Worm (Caenorhabditis elegans) whole organism, late embryonic: ENCODE measurements around the gene F42A6.6.
"Not testable (repeated sequence)": the region's sequence is repeated elsewhere in the genome, so short reads cannot be mapped to it uniquely, and the experiment has no call there.

Experiments used
- K02D7.2 ChIP-seq: sonication (generic microtip); optimal IDR thresholded peaks from 2 replicates; lab custom pipeline; 2017; ENCODE audit warnings: mild to moderate bottlenecking, missing genetic modification characterization, missing compliant biosample characterization
- ama-1 ChIP-seq: fragments of 150-350 bp; optimal IDR thresholded peaks from 2 replicates; lab custom pipeline; 2014
- ceh-30 ChIP-seq: fragments of 150-350 bp; optimal IDR thresholded peaks from 2 replicates; lab custom pipeline; 2014; ENCODE audit warnings: missing biosample characterization, missing genetic modification characterization
- hlh-13 ChIP-seq: fragments of 200-800 bp; sonication (Bioruptor generic); optimal IDR thresholded peaks from 2 replicates; lab custom pipeline; 2018; ENCODE audit warnings: mild to moderate bottlenecking, missing genetic modification characterization, missing compliant biosample characterization
- hlh-6 ChIP-seq: sonication (generic microtip); optimal IDR thresholded peaks from 2 replicates; lab custom pipeline; 2016; ENCODE audit warnings: missing genotype, missing genetic modification characterization, missing compliant biosample characterization
- hlh-8 ChIP-seq: sonication (generic microtip); optimal IDR thresholded peaks from 2 replicates; lab custom pipeline; 2016; ENCODE audit warnings: missing genotype, missing genetic modification characterization, missing compliant biosample characterization
- madf-2 ChIP-seq: sonication (generic microtip); optimal IDR thresholded peaks from 2 replicates; lab custom pipeline; 2017; ENCODE audit warnings: missing genetic modification characterization, missing compliant biosample characterization
- mec-3 ChIP-seq: sonication (generic microtip); optimal IDR thresholded peaks from 2 replicates; lab custom pipeline; 2016; ENCODE audit warnings: borderline replicate concordance, missing genetic modification characterization, missing compliant biosample characterization
- nhr-11 ChIP-seq: fragments of 150-350 bp; optimal IDR thresholded peaks from 2 replicates; lab custom pipeline; 2014; ENCODE audit warnings: missing biosample characterization, missing genetic modification characterization
- pha-4 ChIP-seq: fragments of 150-350 bp; optimal IDR thresholded peaks from 2 replicates; lab custom pipeline; 2018; ENCODE audit warnings: missing biosample characterization, missing genetic modification reagents, missing genetic modification characterization
- zip-5 ChIP-seq: sonication (generic microtip); optimal IDR thresholded peaks from 2 replicates; lab custom pipeline; 2016; ENCODE audit warnings: missing genetic modification characterization, missing compliant biosample characterization

ce11 chrIV:3302058-3302457, 34.6 kb downstream of the F42A6.6 start, which contains the start of gene W08E12.4:
- TF ChIP-seq hlh-8 (tag; lab: Kevin White, UChicago); mec-3; K02D7.2 (tag; lab: Kevin White, UChicago); zip-5 (tag; lab: Kevin White, UChicago); nhr-11 (tag; lab: Kevin White, UChicago); ceh-30 (tag; lab: Kevin White, UChicago); pha-4 (tag; lab: Kevin White, UChicago); madf-2; hlh-6 (tag; lab: Kevin White, UChicago); ama-1; hlh-13 (GFP tag; lab: Kevin White, UChicago): not testable (repeated sequence)
